Fruit fly (Drosophila melanogaster) whole organism, embryonic: Measurements from ENCODE around the gene Rpt6.

Experiments used
- Antp ChIP-seq: fragments of 200-800 bp; sonication (Bioruptor generic); optimal IDR thresholded peaks from 3 replicates; lab custom pipeline; 2016; ENCODE audit warnings: missing biosample characterization, missing genetic modification characterization
- Bdp1 ChIP-seq: fragments of 200-800 bp; sonication (Bioruptor generic); optimal IDR thresholded peaks from 3 replicates; lab custom pipeline; 2016; ENCODE audit warnings: missing biosample characterization, missing genetic modification characterization
- CG11398 ChIP-seq: fragments of 200-800 bp; sonication (Bioruptor generic); optimal IDR thresholded peaks from 2 replicates; lab custom pipeline; 2016; ENCODE audit warnings: missing biosample characterization, missing genetic modification characterization
- CG11695 ChIP-seq: fragments of 200-800 bp; sonication (Bioruptor generic); IDR thresholded peaks from 3 replicates; pipeline ENCODE4 v1.3.6; 2022; ENCODE audit warnings: missing biosample characterization, missing genetic modification characterization
- CG11696 ChIP-seq: fragments of 200-800 bp; sonication (Bioruptor generic); IDR thresholded peaks from 2 replicates; pipeline ENCODE4 v1.3.6; 2022; ENCODE audit warnings: missing biosample characterization, missing genetic modification characterization
- CG12659 ChIP-seq: fragments of 200-800 bp; sonication (Bioruptor generic); optimal IDR thresholded peaks from 3 replicates; lab custom pipeline; 2017; ENCODE audit warnings: mild to moderate bottlenecking, missing biosample characterization, missing genetic modification reagents, missing genetic modification characterization
- CG12942 ChIP-seq: fragments of 200-800 bp; sonication (Bioruptor generic); optimal IDR thresholded peaks from 3 replicates; lab custom pipeline; 2016; ENCODE audit warnings: missing biosample characterization, missing genetic modification characterization
- CG15073 ChIP-seq: fragments of 200-800 bp; sonication (Bioruptor generic); optimal IDR thresholded peaks from 2 replicates; lab custom pipeline; 2016; ENCODE audit warnings: missing biosample characterization, missing genetic modification characterization
- CG18599 ChIP-seq: fragments of 200-800 bp; sonication (Bioruptor generic); optimal IDR thresholded peaks from 3 replicates; lab custom pipeline; 2017; ENCODE audit warnings: missing biosample characterization, missing genetic modification characterization, mild to moderate bottlenecking, moderate library complexity, missing genetic modification reagents
- CG18619 ChIP-seq: fragments of 200-800 bp; sonication (Bioruptor generic); optimal IDR thresholded peaks from 3 replicates; lab custom pipeline; 2017; ENCODE audit warnings: missing biosample characterization, mild to moderate bottlenecking, missing genetic modification characterization
- CG2199 ChIP-seq: fragments of 200-800 bp; sonication (Bioruptor generic); IDR thresholded peaks from 3 replicates; pipeline ENCODE4 v1.3.6; 2022; ENCODE audit warnings: missing biosample characterization, missing genetic modification characterization
- CG32532 ChIP-seq: fragments of 200-800 bp; sonication (Bioruptor generic); IDR thresholded peaks from 2 replicates; pipeline ENCODE4 v1.3.6; 2022; ENCODE audit warnings: missing biosample characterization, missing genetic modification characterization
- CG3847 ChIP-seq: fragments of 200-800 bp; sonication (Bioruptor generic); IDR thresholded peaks from 2 replicates; pipeline ENCODE4 v1.3.6; 2022; ENCODE audit warnings: missing biosample characterization, missing genetic modification characterization
- CG7357 ChIP-seq: fragments of 200-800 bp; sonication (Bioruptor generic); IDR thresholded peaks from 3 replicates; pipeline ENCODE4 v1.3.6; 2022; ENCODE audit warnings: missing biosample characterization, missing genetic modification characterization
- CG8290 ChIP-seq, 3 experiments: fragments of 200-800 bp; sonication (Bioruptor generic); optimal IDR thresholded peaks; 2 replicates each; lab custom pipeline; 2016 to 2019; ENCODE audit warnings: missing biosample characterization in 3 of 3, missing genetic modification characterization in 3 of 3, mild to moderate bottlenecking in 2 of 3, moderate library complexity in 1 of 3
- CG8765 ChIP-seq: fragments of 200-800 bp; sonication (Bioruptor generic); IDR thresholded peaks from 2 replicates; pipeline ENCODE4 v1.3.6; 2022; ENCODE audit warnings: missing biosample characterization, missing genetic modification characterization
- CG8924 ChIP-seq: fragments of 200-800 bp; optimal IDR thresholded peaks from 3 replicates; lab custom pipeline; 2019; ENCODE audit warnings: missing biosample characterization, mild to moderate bottlenecking, missing genetic modification characterization, moderate library complexity
- CG9215 ChIP-seq: fragments of 200-800 bp; sonication (Bioruptor generic); IDR thresholded peaks from 2 replicates; pipeline ENCODE4 v1.3.6; 2022; ENCODE audit warnings: missing biosample characterization, missing genetic modification characterization
- CG9932 ChIP-seq: fragments of 200-800 bp; sonication (Bioruptor generic); IDR thresholded peaks from 2 replicates; pipeline ENCODE4 v1.3.6; 2022; ENCODE audit warnings: missing biosample characterization, missing genetic modification characterization
- CkIIα-i1 ChIP-seq: fragments of 200-800 bp; sonication (Bioruptor generic); IDR thresholded peaks from 2 replicates; pipeline ENCODE4 v1.3.6; 2022; ENCODE audit warnings: missing biosample characterization, missing genetic modification characterization
- Dbx ChIP-seq: fragments of 200-800 bp; sonication (Bioruptor generic); IDR thresholded peaks from 3 replicates; pipeline ENCODE4 v1.3.6; 2022; ENCODE audit warnings: missing biosample characterization, missing genetic modification characterization
- Ets97D ChIP-seq: fragments of 200-800 bp; sonication (Bioruptor generic); optimal IDR thresholded peaks from 3 replicates; lab custom pipeline; 2016; ENCODE audit warnings: missing biosample characterization, missing genetic modification characterization
- Hsf ChIP-seq: fragments of 200-800 bp; sonication (Bioruptor generic); optimal IDR thresholded peaks from 3 replicates; lab custom pipeline; 2016; ENCODE audit warnings: missing biosample characterization, missing genetic modification characterization
- Kr ChIP-seq: fragments of 200-800 bp; sonication (Bioruptor generic); optimal IDR thresholded peaks from 2 replicates; lab custom pipeline; 2017; ENCODE audit warnings: missing biosample characterization, mild to moderate bottlenecking, missing genetic modification characterization
- Med ChIP-seq: fragments of 200-800 bp; sonication (Bioruptor generic); peaks from one replicate; lab custom pipeline; 2016; ENCODE audit warnings: missing biosample characterization, missing genetic modification characterization, mild to moderate bottlenecking, inconsistent platforms, moderate library complexity
- Optix ChIP-seq: fragments of 200-800 bp; sonication (Bioruptor generic); IDR thresholded peaks from 3 replicates; pipeline ENCODE4 v1.3.6; 2022; ENCODE audit warnings: missing biosample characterization, missing genetic modification characterization
- Rx ChIP-seq: fragments of 200-800 bp; sonication (Bioruptor generic); IDR thresholded peaks from 2 replicates; pipeline ENCODE4 v1.3.6; 2022; ENCODE audit warnings: missing biosample characterization, missing genetic modification characterization
- amos ChIP-seq: fragments of 200-800 bp; sonication (Bioruptor generic); IDR thresholded peaks from 2 replicates; pipeline ENCODE4 v1.3.6; 2022; ENCODE audit warnings: missing biosample characterization, missing genetic modification characterization; ENCODE audit not compliant: partially characterized antibody
- aop ChIP-seq: fragments of 200-800 bp; sonication (Bioruptor generic); IDR thresholded peaks from 2 replicates; pipeline ENCODE4 v1.3.6; 2022; ENCODE audit warnings: missing biosample characterization, missing genetic modification characterization
- ara ChIP-seq: fragments of 200-800 bp; sonication (Bioruptor generic); IDR thresholded peaks from 2 replicates; pipeline ENCODE4 v1.3.6; 2022; ENCODE audit warnings: missing biosample characterization, missing genetic modification characterization
- bowl ChIP-seq: fragments of 200-800 bp; sonication (Bioruptor generic); IDR thresholded peaks from 2 replicates; pipeline ENCODE4 v1.3.6; 2022; ENCODE audit warnings: missing biosample characterization, missing genetic modification characterization
- chn ChIP-seq: fragments of 200-800 bp; sonication (Bioruptor generic); optimal IDR thresholded peaks from 2 replicates; lab custom pipeline; 2016; ENCODE audit warnings: missing biosample characterization, missing genetic modification characterization
- disco-r ChIP-seq: fragments of 200-800 bp; sonication (Bioruptor generic); optimal IDR thresholded peaks from 2 replicates; lab custom pipeline; 2016; ENCODE audit warnings: missing biosample characterization, missing genetic modification characterization
- eve ChIP-seq, 2 experiments: fragments of >200 bp; optimal IDR thresholded peaks; 2 replicates each; lab custom pipeline; 2017; ENCODE audit warnings: missing biosample characterization in 2 of 2, missing genetic modification characterization in 2 of 2
- kay ChIP-seq: fragments of 200-800 bp; sonication (Bioruptor generic); optimal IDR thresholded peaks from 2 replicates; lab custom pipeline; 2016; ENCODE audit warnings: missing biosample characterization, missing genetic modification characterization
- knrl ChIP-seq: fragments of 200-800 bp; sonication (Bioruptor generic); IDR thresholded peaks from 3 replicates; pipeline ENCODE4 v1.3.6; 2022; ENCODE audit warnings: missing biosample characterization, missing genetic modification characterization; ENCODE audit not compliant: partially characterized antibody
- nom ChIP-seq: fragments of 200-800 bp; sonication (Bioruptor generic); optimal IDR thresholded peaks from 2 replicates; lab custom pipeline; 2017; ENCODE audit warnings: missing biosample characterization, missing genetic modification characterization, mild to moderate bottlenecking, moderate library complexity, missing genetic modification reagents
- oc ChIP-seq: fragments of 200-800 bp; sonication (Bioruptor generic); optimal IDR thresholded peaks from 2 replicates; lab custom pipeline; 2018; ENCODE audit warnings: missing biosample characterization, mild to moderate bottlenecking, missing genetic modification characterization, moderate library complexity
- onecut ChIP-seq: fragments of 200-800 bp; sonication (Bioruptor generic); IDR thresholded peaks from 2 replicates; pipeline ENCODE4 v1.3.6; 2022; ENCODE audit warnings: missing biosample characterization, missing genetic modification characterization
- pum ChIP-seq: fragments of 200-800 bp; sonication (Bioruptor generic); optimal IDR thresholded peaks from 2 replicates; lab custom pipeline; 2016; ENCODE audit warnings: missing biosample characterization, missing genetic modification characterization
- rib ChIP-seq: fragments of 200-800 bp; sonication (Bioruptor generic); IDR thresholded peaks from 2 replicates; pipeline ENCODE4 v1.3.6; 2022; ENCODE audit warnings: missing biosample characterization, missing genetic modification characterization
- sc ChIP-seq, 3 experiments: fragments of >200 bp in 2 of 3; fragments of 200-800 bp in 1 of 3; sonication (Bioruptor generic) in 1 of 3; optimal IDR thresholded peaks; 2 replicates in 2 of 3; 3 replicates in 1 of 3; lab custom pipeline; 2017; ENCODE audit warnings: mild to moderate bottlenecking in 1 of 3, missing biosample characterization in 1 of 3, missing genetic modification characterization in 1 of 3, missing genetic modification reagents in 1 of 3
- scrt ChIP-seq: fragments of 200-800 bp; sonication (Bioruptor generic); optimal IDR thresholded peaks from 2 replicates; lab custom pipeline; 2018; ENCODE audit warnings: missing biosample characterization, mild to moderate bottlenecking, missing genetic modification characterization, moderate library complexity
- sd ChIP-seq: fragments of 200-800 bp; sonication (Bioruptor generic); optimal IDR thresholded peaks from 3 replicates; lab custom pipeline; 2018; ENCODE audit warnings: missing biosample characterization, mild to moderate bottlenecking, missing genetic modification characterization, moderate library complexity
- sens ChIP-seq: fragments of 200-800 bp; sonication (Bioruptor generic); peaks from one replicate; lab custom pipeline; 2016; ENCODE audit warnings: missing biosample characterization, missing genetic modification characterization
- shn ChIP-seq: fragments of 200-800 bp; sonication (Bioruptor generic); optimal IDR thresholded peaks from 3 replicates; lab custom pipeline; 2016; ENCODE audit warnings: missing biosample characterization, missing genetic modification characterization
- tap ChIP-seq: fragments of 200-800 bp; optimal IDR thresholded peaks from 3 replicates; lab custom pipeline; 2019; ENCODE audit warnings: missing biosample characterization, mild to moderate bottlenecking, missing genetic modification characterization, moderate library complexity
- unc-4 ChIP-seq: fragments of 200-800 bp; sonication (Bioruptor generic); IDR thresholded peaks from 2 replicates; pipeline ENCODE4 v1.3.6; 2022; ENCODE audit warnings: missing biosample characterization, missing genetic modification characterization; ENCODE audit not compliant: partially characterized antibody
- z ChIP-seq: fragments of 200-800 bp; sonication (Bioruptor generic); IDR thresholded peaks from 3 replicates; pipeline ENCODE4 v1.3.6; 2022; ENCODE audit warnings: missing biosample characterization, missing genetic modification characterization
- zfh2 ChIP-seq: fragments of 200-800 bp; sonication (Bioruptor generic); optimal IDR thresholded peaks from 2 replicates; lab custom pipeline; 2016; ENCODE audit warnings: missing biosample characterization, missing genetic modification characterization

The Rpt6 gene

DNA sequence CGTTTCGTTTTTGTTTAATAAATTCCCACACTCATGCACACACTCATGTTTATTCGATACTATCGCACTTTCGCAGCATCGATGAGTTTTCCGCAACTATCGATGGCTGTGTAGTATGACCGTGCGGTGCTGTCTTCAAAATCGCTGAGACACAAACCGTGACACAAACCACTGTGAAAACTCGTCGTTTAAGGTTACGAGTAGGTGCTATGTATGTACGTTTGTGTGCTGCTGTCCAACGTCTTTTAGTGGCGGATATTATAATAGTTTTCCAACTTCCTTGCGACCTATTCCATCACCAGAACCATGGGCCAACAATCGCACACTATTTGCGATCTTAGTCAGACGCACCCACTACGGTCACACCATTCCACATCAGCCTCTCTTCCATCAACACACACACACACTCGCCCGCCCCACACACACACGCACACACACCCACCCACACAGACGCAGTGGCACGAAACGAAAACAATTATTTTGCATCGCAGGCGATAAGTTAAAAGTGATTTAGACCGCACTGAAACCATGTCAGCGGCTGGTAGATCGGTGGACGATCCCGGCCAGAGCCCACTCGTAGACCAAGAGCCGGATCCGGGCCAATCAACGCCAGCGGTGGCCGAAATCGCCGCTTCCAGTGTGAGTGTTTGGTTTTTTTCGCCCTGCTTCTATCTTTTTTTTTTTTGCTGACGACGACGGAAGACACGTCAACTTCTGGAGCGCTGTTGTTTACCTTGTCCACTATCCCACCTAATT is 8.3 kb downstream of the Rpt6 start, which contains the start of the genes Dd and CG1486 (continued):
- TF ChIP-seq Med, result peak; percentile 86
- no peak for TF ChIP-seq tap (tag; lab: Kevin White, UChicago)
- TF ChIP-seq CG12942, result no peak
- no peak for TF ChIP-seq CG8290 (GFP tag; optimal IDR thresholded peaks at IDR 0.05; lab: Kevin White, UChicago)
- TF ChIP-seq CG8290 (tag; optimal IDR thresholded peaks at IDR 0.05; lab: Kevin White, UChicago), result no peak
- TF ChIP-seq Rx, result no peak
- no peak for TF ChIP-seq CG18619 (GFP tag; lab: Kevin White, UChicago)
- no peak for TF ChIP-seq disco-r
- TF ChIP-seq z, result no peak
- peak; percentile 6 for TF ChIP-seq Antp (GFP tag; lab: Kevin White, UChicago)
- TF ChIP-seq Ets97D (GFP tag; lab: Kevin White, UChicago), result peak; percentile 81
- TF ChIP-seq nom (GFP tag; lab: Kevin White, UChicago), result peak; percentile 21
- TF ChIP-seq CG11398, result no peak
- TF ChIP-seq Bdp1 (GFP tag; lab: Kevin White, UChicago), result no peak
- TF ChIP-seq oc (tag; lab: Kevin White, UChicago), result no peak
- no peak for TF ChIP-seq CG11696 (GFP tag; lab: Robert Waterston, UW)
- TF ChIP-seq CG12659 (GFP tag; lab: Kevin White, UChicago), result peak; percentile 64
- no peak for TF ChIP-seq zfh2 (GFP tag; lab: Kevin White, UChicago)
- TF ChIP-seq CG32532 (GFP tag; lab: Robert Waterston, UW), result no peak
- no peak for TF ChIP-seq pum (GFP tag; lab: Kevin White, UChicago)
- TF ChIP-seq ara (GFP tag; lab: Robert Waterston, UW), result no peak
- no peak for TF ChIP-seq CG7357 (GFP tag; lab: Robert Waterston, UW)
- peak; percentile 93 for TF ChIP-seq knrl
- TF ChIP-seq CG3847, result peak; percentile 42; the same call in 1 of the 2 replicates
- no peak for TF ChIP-seq sd (tag; lab: Kevin White, UChicago)
- TF ChIP-seq CG9215 (GFP tag; lab: Robert Waterston, UW), result no peak
- no peak for TF ChIP-seq bowl
- no peak for TF ChIP-seq CG18599 (GFP tag; lab: Kevin White, UChicago)
- TF ChIP-seq eve (GFP tag; optimal IDR thresholded peaks at IDR 0.05; lab: Kevin White, UChicago), result no peak
- TF ChIP-seq chn, result peak; percentile 37
- no peak for TF ChIP-seq shn (GFP tag; lab: Kevin White, UChicago)
- peak; percentile 83 for TF ChIP-seq unc-4 (GFP tag; lab: Robert Waterston, UW)
- TF ChIP-seq CG11695 (GFP tag; lab: Robert Waterston, UW), result no peak
- no peak for TF ChIP-seq Optix (GFP tag; lab: Robert Waterston, UW)
- no peak for TF ChIP-seq sc (optimal IDR thresholded peaks at IDR 0.05; lab: Kevin White, UChicago)
- no peak for TF ChIP-seq sc (GFP tag; optimal IDR thresholded peaks at IDR 0.05; lab: Kevin White, UChicago)
- no peak for TF ChIP-seq scrt (GFP tag; lab: Kevin White, UChicago)
- TF ChIP-seq aop (GFP tag; lab: Robert Waterston, UW), result no peak
- TF ChIP-seq onecut, result no peak
- TF ChIP-seq CG8765 (GFP tag; lab: Robert Waterston, UW), result no peak
- TF ChIP-seq Hsf (GFP tag; lab: Kevin White, UChicago), result no peak
- TF ChIP-seq kay, result peak; percentile 55
- TF ChIP-seq CG8924 (tag; lab: Kevin White, UChicago), result peak; percentile 82
- TF ChIP-seq sens (GFP tag; lab: Kevin White, UChicago), result peak; percentile 29
- peak; percentile 93 for TF ChIP-seq amos (GFP tag; lab: Robert Waterston, UW)
- no peak for TF ChIP-seq CG15073 (GFP tag; lab: Kevin White, UChicago)
- TF ChIP-seq CG9932 (GFP tag; lab: Robert Waterston, UW), result 0 out of 2 replicates have a peak, but pooled peaks have one; percentile 31
- TF ChIP-seq Dbx, result no peak
- no peak for TF ChIP-seq rib
- no peak for TF ChIP-seq CkIIα-i1 (GFP tag; lab: Robert Waterston, UW)
- no peak for TF ChIP-seq Kr (GFP tag; lab: Kevin White, UChicago)
- TF ChIP-seq CG2199, result no peak
